Fruit fly (Drosophila melanogaster) whole organism, embryonic: ENCODE data around the gene CG42833.

Experiments
- CG12071 ChIP-seq: fragments of 200-800 bp; sonication (Bioruptor generic); optimal IDR thresholded peaks from 3 replicates; lab custom pipeline; 2018; ENCODE audit warnings: missing biosample characterization, mild to moderate bottlenecking, missing genetic modification characterization
- CG31224 ChIP-seq: fragments of 200-800 bp; sonication (Bioruptor generic); IDR thresholded peaks from 2 replicates; pipeline ENCODE4 v1.3.6; 2022; ENCODE audit warnings: missing biosample characterization, missing genetic modification characterization
- CG31441 ChIP-seq: fragments of 200-800 bp; sonication (Bioruptor generic); IDR thresholded peaks from 2 replicates; pipeline ENCODE4 v1.3.6; 2022; ENCODE audit warnings: missing biosample characterization, missing genetic modification characterization
- CG4404 ChIP-seq: fragments of 200-800 bp; sonication (Bioruptor generic); IDR thresholded peaks from 2 replicates; pipeline ENCODE4 v1.3.6; 2022; ENCODE audit warnings: missing biosample characterization, missing genetic modification characterization
- CG8478 ChIP-seq: fragments of >200 bp; optimal IDR thresholded peaks from 2 replicates; lab custom pipeline; 2018
- Dfd ChIP-seq, 2 experiments: fragments of >200 bp; optimal IDR thresholded peaks; 2 replicates each; lab custom pipeline; 2017; ENCODE audit warnings: missing biosample characterization in 2 of 2, missing genetic modification characterization in 2 of 2
- Hsf ChIP-seq: fragments of 200-800 bp; sonication (Bioruptor generic); optimal IDR thresholded peaks from 3 replicates; lab custom pipeline; 2016; ENCODE audit warnings: missing biosample characterization, missing genetic modification characterization
- bab2 ChIP-seq: fragments of 200-800 bp; sonication (Bioruptor generic); optimal IDR thresholded peaks from 2 replicates; lab custom pipeline; 2016; ENCODE audit warnings: missing biosample characterization, missing genetic modification characterization
- chn ChIP-seq: fragments of 200-800 bp; sonication (Bioruptor generic); optimal IDR thresholded peaks from 2 replicates; lab custom pipeline; 2016; ENCODE audit warnings: missing biosample characterization, missing genetic modification characterization
- mirr ChIP-seq: fragments of 200-800 bp; sonication (Bioruptor generic); optimal IDR thresholded peaks from 3 replicates; lab custom pipeline; 2018; ENCODE audit warnings: missing biosample characterization, mild to moderate bottlenecking, missing genetic modification characterization
- pan ChIP-seq, 4 experiments: fragments of >200 bp in 3 of 4; fragments of 200-800 bp in 1 of 4; sonication (Bioruptor generic) in 1 of 4; optimal IDR thresholded peaks in 3 of 4; IDR thresholded peaks in 1 of 4; 2 replicates each; pipeline versions ENCODE4 v1.3.6 to Lab custom; 2017 to 2022; ENCODE audit warnings: missing biosample characterization in 2 of 4, missing genetic modification characterization in 2 of 4, mixed read lengths in 1 of 4
- peb ChIP-seq: fragments of 200-800 bp; sonication (Bioruptor generic); IDR thresholded peaks from 2 replicates; pipeline ENCODE4 v1.3.6; 2022; ENCODE audit warnings: missing biosample characterization, missing genetic modification characterization
- sc ChIP-seq, 3 experiments: fragments of >200 bp in 2 of 3; fragments of 200-800 bp in 1 of 3; sonication (Bioruptor generic) in 1 of 3; optimal IDR thresholded peaks; 2 replicates in 2 of 3; 3 replicates in 1 of 3; lab custom pipeline; 2017; ENCODE audit warnings: mild to moderate bottlenecking in 1 of 3, missing biosample characterization in 1 of 3, missing genetic modification characterization in 1 of 3, missing genetic modification reagents in 1 of 3
- toy ChIP-seq: fragments of 200-800 bp; sonication (Bioruptor generic); IDR thresholded peaks from 2 replicates; pipeline ENCODE4 v1.3.6; 2022; ENCODE audit warnings: missing biosample characterization, missing genetic modification characterization

DNA sequence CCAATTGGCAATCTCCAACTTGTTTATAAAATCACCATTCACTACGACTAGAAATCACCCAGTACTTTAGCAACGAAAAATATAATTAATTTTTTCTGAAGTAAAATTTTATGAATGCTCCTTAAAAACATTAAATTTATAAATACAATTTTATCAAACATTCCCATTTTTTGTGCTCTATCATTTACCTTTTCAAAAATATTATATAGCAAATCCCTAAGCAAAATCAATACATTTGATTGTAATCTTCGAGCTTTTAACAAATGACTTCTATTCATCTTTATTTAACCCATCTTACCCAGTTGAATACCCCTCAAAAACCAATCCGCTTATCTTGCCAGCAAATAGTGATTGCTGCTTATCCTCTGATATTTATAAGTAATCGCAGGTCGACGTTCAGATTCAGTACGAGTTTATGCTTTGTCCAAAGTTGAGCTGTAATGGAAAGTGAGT lies 21.5 kb downstream of the CG42833 start, which contains the start of gene CG17145:
- TF ChIP-seq toy (GFP tag; lab: Robert Waterston, UW) (no peak), chn (GFP tag; lab: Kevin White, UChicago) (no peak), bab2 (GFP tag; lab: Kevin White, UChicago) (no peak), mirr (no peak), Hsf (no peak), peb (no peak), CG31441 (no peak), CG8478 (no peak), Dfd (GFP tag; optimal IDR thresholded peaks at IDR 0.05; lab: Kevin White, UChicago) (no peak), pan (optimal IDR thresholded peaks at IDR 0.05; lab: Kevin White, UChicago) (no peak), pan (GFP tag; optimal IDR thresholded peaks at IDR 0.05 in 1 of 2, IDR thresholded peaks at IDR 0.05 in 1 of 2) (no peak), CG4404 (GFP tag; lab: Robert Waterston, UW) (no peak), CG31224 (GFP tag; lab: Robert Waterston, UW) (no peak), sc (optimal IDR thresholded peaks at IDR 0.05; lab: Kevin White, UChicago) (no peak), sc (GFP tag; optimal IDR thresholded peaks at IDR 0.05; lab: Kevin White, UChicago) (no peak), CG12071 (GFP tag; lab: Kevin White, UChicago) (no peak)
